Worm (Caenorhabditis elegans): Measurements from ENCODE around the gene C56G2.22.

DNA sequence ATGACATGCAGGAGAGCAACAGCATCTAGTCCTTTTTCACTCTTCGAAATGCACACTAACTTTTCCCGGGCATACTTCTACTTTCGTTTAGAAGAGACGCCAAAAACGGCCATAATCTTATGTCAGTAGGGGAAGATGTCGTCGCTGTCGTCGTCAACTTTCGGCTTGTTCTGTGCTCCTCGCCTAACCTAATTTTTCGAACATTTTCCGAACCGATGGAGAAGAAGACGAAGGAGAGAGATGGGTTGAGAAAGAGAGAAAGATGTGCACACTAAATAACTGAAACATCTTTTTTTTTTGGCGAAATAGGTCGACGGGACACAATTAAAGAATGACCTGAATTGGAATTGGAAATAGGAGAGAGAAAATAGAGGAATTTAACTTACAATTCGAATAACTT, 35.9 kb upstream of the C56G2.22 start:
- TF ChIP-seq nhr-2 (tag; optimal IDR thresholded peaks at IDR 0.05) (no peak), cnd-1 (tag; optimal IDR thresholded peaks at IDR 0.05) (no peak), nhr-76 (tag; optimal IDR thresholded peaks at IDR 0.05) (no peak), mab-5 (tag; optimal IDR thresholded peaks at IDR 0.05) (no peak), pha-4 (tag; optimal IDR thresholded peaks at IDR 0.05) (no peak)
